Fruit fly (Drosophila melanogaster) whole organism, embryonic: ENCODE data around the gene Tfb4.

Source experiments
- CG12071 ChIP-seq: fragments of 200-800 bp; sonication (Bioruptor generic); optimal IDR thresholded peaks from 3 replicates; lab custom pipeline; 2018; ENCODE audit warnings: missing biosample characterization, mild to moderate bottlenecking, missing genetic modification characterization
- CG13624 ChIP-seq: fragments of 200-800 bp; sonication (Bioruptor generic); optimal IDR thresholded peaks from 2 replicates; lab custom pipeline; 2016; ENCODE audit warnings: missing biosample characterization, missing genetic modification characterization
- CG13894 ChIP-seq: fragments of 200-800 bp; sonication (Bioruptor generic); optimal IDR thresholded peaks from 3 replicates; lab custom pipeline; 2018; ENCODE audit warnings: missing biosample characterization, mild to moderate bottlenecking, missing genetic modification characterization, moderate library complexity
- CG14014 ChIP-seq: fragments of 200-800 bp; sonication (Bioruptor generic); IDR thresholded peaks from 2 replicates; pipeline ENCODE4 v1.3.6; 2022; ENCODE audit warnings: missing biosample characterization, missing genetic modification characterization
- CG14667 ChIP-seq: fragments of 200-800 bp; sonication (Bioruptor generic); IDR thresholded peaks from 2 replicates; pipeline ENCODE4 v1.3.6; 2022; ENCODE audit warnings: missing biosample characterization, missing genetic modification characterization
- CG15011 ChIP-seq: fragments of 200-800 bp; sonication (Bioruptor generic); optimal IDR thresholded peaks from 3 replicates; lab custom pipeline; 2018; ENCODE audit warnings: missing biosample characterization, mild to moderate bottlenecking, missing genetic modification characterization
- CG16813 ChIP-seq: fragments of 200-800 bp; sonication (Bioruptor generic); IDR thresholded peaks from 3 replicates; pipeline ENCODE4 v1.3.6; 2022; ENCODE audit warnings: missing biosample characterization, missing genetic modification characterization; ENCODE audit not compliant: partially characterized antibody
- CG17359 ChIP-seq: fragments of 200-800 bp; sonication (Bioruptor generic); optimal IDR thresholded peaks from 3 replicates; lab custom pipeline; 2018; ENCODE audit warnings: missing biosample characterization, mild to moderate bottlenecking, missing genetic modification characterization, moderate library complexity
- CG17361 ChIP-seq: fragments of 200-800 bp; sonication (Bioruptor generic); IDR thresholded peaks from 3 replicates; pipeline ENCODE4 v1.3.6; 2022; ENCODE audit warnings: missing biosample characterization, missing genetic modification characterization
- CG17912 ChIP-seq: fragments of 200-800 bp; sonication (Bioruptor generic); optimal IDR thresholded peaks from 2 replicates; lab custom pipeline; 2018; ENCODE audit warnings: missing biosample characterization, mild to moderate bottlenecking, missing genetic modification characterization
- CG1832 ChIP-seq: fragments of 200-800 bp; sonication (Bioruptor generic); optimal IDR thresholded peaks from 2 replicates; lab custom pipeline; 2017; ENCODE audit warnings: missing biosample characterization, mild to moderate bottlenecking, missing genetic modification characterization, inconsistent platforms
- CG18764 ChIP-seq: fragments of 200-800 bp; sonication (Bioruptor generic); optimal IDR thresholded peaks from 3 replicates; lab custom pipeline; 2016; ENCODE audit warnings: missing biosample characterization, missing genetic modification characterization
- CG31224 ChIP-seq: fragments of 200-800 bp; sonication (Bioruptor generic); IDR thresholded peaks from 2 replicates; pipeline ENCODE4 v1.3.6; 2022; ENCODE audit warnings: missing biosample characterization, missing genetic modification characterization
- CG32532 ChIP-seq: fragments of 200-800 bp; sonication (Bioruptor generic); IDR thresholded peaks from 2 replicates; pipeline ENCODE4 v1.3.6; 2022; ENCODE audit warnings: missing biosample characterization, missing genetic modification characterization
- CG3838 ChIP-seq: fragments of 200-800 bp; sonication (Bioruptor generic); optimal IDR thresholded peaks from 3 replicates; lab custom pipeline; 2016; ENCODE audit warnings: missing biosample characterization, missing genetic modification characterization
- CG4282 ChIP-seq: fragments of 200-800 bp; sonication (Bioruptor generic); optimal IDR thresholded peaks from 2 replicates; lab custom pipeline; 2016; ENCODE audit warnings: missing biosample characterization, missing genetic modification characterization
- CG8478 ChIP-seq: fragments of >200 bp; optimal IDR thresholded peaks from 2 replicates; lab custom pipeline; 2018
- D ChIP-seq, 2 experiments: fragments of 200-800 bp in 1 of 2; fragments of >200 bp in 1 of 2; sonication (Bioruptor generic) in 1 of 2; optimal IDR thresholded peaks; 2 replicates in 1 of 2; 3 replicates in 1 of 2; lab custom pipeline; 2017; ENCODE audit warnings: mild to moderate bottlenecking in 1 of 2, missing biosample characterization in 1 of 2, missing genetic modification characterization in 1 of 2, missing genetic modification reagents in 1 of 2
- Deaf1 ChIP-seq: fragments of 200-800 bp; optimal IDR thresholded peaks from 3 replicates; lab custom pipeline; 2019; ENCODE audit warnings: missing biosample characterization, mild to moderate bottlenecking, missing genetic modification characterization, moderate library complexity
- Dek ChIP-seq: fragments of 200-800 bp; sonication (Bioruptor generic); optimal IDR thresholded peaks from 3 replicates; lab custom pipeline; 2019; ENCODE audit warnings: missing biosample characterization, mild to moderate bottlenecking, missing genetic modification characterization, moderate library complexity
- Dll ChIP-seq: fragments of 200-800 bp; sonication (Bioruptor generic); IDR thresholded peaks from 4 replicates; pipeline ENCODE4 v1.3.6; 2022; ENCODE audit warnings: missing biosample characterization, missing genetic modification characterization; ENCODE audit not compliant: partially characterized antibody
- Elba2 ChIP-seq: fragments of 200-800 bp; sonication (Bioruptor generic); optimal IDR thresholded peaks from 3 replicates; lab custom pipeline; 2016; ENCODE audit warnings: missing biosample characterization, missing genetic modification characterization
- Fer2 ChIP-seq: fragments of 200-800 bp; sonication (Bioruptor generic); optimal IDR thresholded peaks from 2 replicates; lab custom pipeline; 2018; ENCODE audit warnings: missing biosample characterization, mild to moderate bottlenecking, missing genetic modification characterization, moderate library complexity
- Med ChIP-seq: fragments of 200-800 bp; sonication (Bioruptor generic); peaks from one replicate; lab custom pipeline; 2016; ENCODE audit warnings: missing biosample characterization, missing genetic modification characterization, mild to moderate bottlenecking, inconsistent platforms, moderate library complexity
- Mrtf ChIP-seq: fragments of 200-800 bp; sonication (Bioruptor generic); IDR thresholded peaks from 3 replicates; pipeline ENCODE4 v1.3.6; 2022; ENCODE audit warnings: missing biosample characterization, missing genetic modification characterization
- PHDP ChIP-seq: fragments of 200-800 bp; sonication (Bioruptor generic); optimal IDR thresholded peaks from 3 replicates; lab custom pipeline; 2018; ENCODE audit warnings: missing biosample characterization, mild to moderate bottlenecking, missing genetic modification characterization, moderate library complexity
- ap ChIP-seq: fragments of 200-800 bp; sonication (Bioruptor generic); IDR thresholded peaks from 2 replicates; pipeline ENCODE4 v1.3.6; 2022; ENCODE audit warnings: missing biosample characterization, missing genetic modification characterization
- bcd ChIP-seq: fragments of 200-800 bp; sonication (Bioruptor generic); optimal IDR thresholded peaks from 2 replicates; lab custom pipeline; 2017; ENCODE audit warnings: missing biosample characterization, mild to moderate bottlenecking, missing genetic modification characterization
- chn ChIP-seq: fragments of 200-800 bp; sonication (Bioruptor generic); optimal IDR thresholded peaks from 2 replicates; lab custom pipeline; 2016; ENCODE audit warnings: missing biosample characterization, missing genetic modification characterization
- dm ChIP-seq: fragments of 200-800 bp; sonication (Bioruptor generic); optimal IDR thresholded peaks from 3 replicates; lab custom pipeline; 2016; ENCODE audit warnings: missing biosample characterization, missing genetic modification characterization
- dmrt11E ChIP-seq: fragments of 200-800 bp; sonication (Bioruptor generic); optimal IDR thresholded peaks from 3 replicates; lab custom pipeline; 2018; ENCODE audit warnings: missing biosample characterization, mild to moderate bottlenecking, missing genetic modification characterization, moderate library complexity
- dysf ChIP-seq: fragments of 200-800 bp; sonication (Bioruptor generic); IDR thresholded peaks from 3 replicates; pipeline ENCODE4 v1.3.6; 2022; ENCODE audit warnings: missing biosample characterization, missing genetic modification characterization
- hkb ChIP-seq, 2 experiments: fragments of 200-800 bp in 1 of 2; fragments of >200 bp in 1 of 2; sonication (Bioruptor generic) in 1 of 2; IDR thresholded peaks in 1 of 2; optimal IDR thresholded peaks in 1 of 2; 2 replicates each; pipeline versions ENCODE4 v1.3.6 to Lab custom; 2017 to 2022; ENCODE audit warnings: missing biosample characterization in 1 of 2, missing genetic modification characterization in 1 of 2
- inv ChIP-seq: fragments of 200-800 bp; sonication (Bioruptor generic); IDR thresholded peaks from 2 replicates; pipeline ENCODE4 v1.3.6; 2022; ENCODE audit warnings: missing biosample characterization, missing genetic modification characterization; ENCODE audit not compliant: partially characterized antibody
- jigr1 ChIP-seq: fragments of 200-800 bp; sonication (Bioruptor generic); IDR thresholded peaks from 3 replicates; pipeline ENCODE4 v1.3.6; 2022; ENCODE audit warnings: missing biosample characterization, missing genetic modification characterization
- kni ChIP-seq: fragments of 200-800 bp; sonication (Bioruptor generic); optimal IDR thresholded peaks from 3 replicates; lab custom pipeline; 2017; ENCODE audit warnings: mild to moderate bottlenecking, missing biosample characterization, missing genetic modification reagents, missing genetic modification characterization
- lmd ChIP-seq: fragments of 200-800 bp; sonication (Bioruptor generic); IDR thresholded peaks from 2 replicates; pipeline ENCODE4 v1.3.6; 2022; ENCODE audit warnings: missing biosample characterization, missing genetic modification characterization
- nerfin-1 ChIP-seq: fragments of 200-800 bp; sonication (Bioruptor generic); optimal IDR thresholded peaks from 3 replicates; lab custom pipeline; 2019; ENCODE audit warnings: missing biosample characterization, mild to moderate bottlenecking, missing genetic modification characterization, moderate library complexity
- pita ChIP-seq: fragments of 200-800 bp; sonication (Bioruptor generic); optimal IDR thresholded peaks from 2 replicates; lab custom pipeline; 2017; ENCODE audit warnings: missing biosample characterization, mild to moderate bottlenecking, missing genetic modification characterization
- pum ChIP-seq: fragments of 200-800 bp; sonication (Bioruptor generic); optimal IDR thresholded peaks from 2 replicates; lab custom pipeline; 2016; ENCODE audit warnings: missing biosample characterization, missing genetic modification characterization
- sc ChIP-seq, 3 experiments: fragments of >200 bp in 2 of 3; fragments of 200-800 bp in 1 of 3; sonication (Bioruptor generic) in 1 of 3; optimal IDR thresholded peaks; 2 replicates in 2 of 3; 3 replicates in 1 of 3; lab custom pipeline; 2017; ENCODE audit warnings: mild to moderate bottlenecking in 1 of 3, missing biosample characterization in 1 of 3, missing genetic modification characterization in 1 of 3, missing genetic modification reagents in 1 of 3
- sim ChIP-seq: fragments of 200-800 bp; sonication (Bioruptor generic); IDR thresholded peaks from 2 replicates; pipeline ENCODE4 v1.3.6; 2022; ENCODE audit warnings: missing biosample characterization, missing genetic modification characterization
- slou ChIP-seq: fragments of 200-800 bp; sonication (Bioruptor generic); optimal IDR thresholded peaks from 3 replicates; lab custom pipeline; 2016; ENCODE audit warnings: missing biosample characterization, missing genetic modification characterization
- slp2 ChIP-seq: fragments of 200-800 bp; sonication (Bioruptor generic); optimal IDR thresholded peaks from 2 replicates; lab custom pipeline; 2016; ENCODE audit warnings: missing biosample characterization, missing genetic modification characterization
- ttk ChIP-seq: fragments of 200-800 bp; sonication (Bioruptor generic); IDR thresholded peaks from 2 replicates; pipeline ENCODE4 v2.1.2; 2022; ENCODE audit warnings: missing biosample characterization, missing genetic modification characterization
- wor ChIP-seq: fragments of 200-800 bp; sonication (Bioruptor generic); IDR thresholded peaks from 2 replicates; pipeline ENCODE4 v1.3.6; 2022; ENCODE audit warnings: missing biosample characterization, missing genetic modification characterization

The Tfb4 gene

dm6 chr2L:1144371-1145360, 5.8 kb downstream of the Tfb4 start (continued):
- 0 out of 2 replicates have a peak, but pooled peaks have one; percentile 8 for TF ChIP-seq ap (GFP tag; lab: Robert Waterston, UW)
- no peak for TF ChIP-seq dm (GFP tag; lab: Kevin White, UChicago)
- TF ChIP-seq CG13894 (tag; lab: Kevin White, UChicago) = peak; percentile 31
- TF ChIP-seq CG4282 (GFP tag; lab: Kevin White, UChicago) = no peak
- TF ChIP-seq Fer2 (tag; lab: Kevin White, UChicago) = no peak
- TF ChIP-seq CG17912 (GFP tag; lab: Kevin White, UChicago) = no peak
- peak; percentile 63 for TF ChIP-seq PHDP
- TF ChIP-seq slp2 (GFP tag; lab: Kevin White, UChicago) = no peak
- no peak for TF ChIP-seq kni (GFP tag; lab: Kevin White, UChicago)
- TF ChIP-seq CG12071 = peak; percentile 65
- peak; percentile 47 for TF ChIP-seq dmrt11E (tag; lab: Kevin White, UChicago)
- TF ChIP-seq sc (optimal IDR thresholded peaks at IDR 0.05; lab: Kevin White, UChicago) = no peak
- TF ChIP-seq sc (GFP tag; optimal IDR thresholded peaks at IDR 0.05; lab: Kevin White, UChicago) = peak; percentile 17
- peak; percentile 53 for TF ChIP-seq Dek (tag; lab: Kevin White, UChicago)
- TF ChIP-seq slou (GFP tag; lab: Kevin White, UChicago) = no peak
- TF ChIP-seq CG1832 (GFP tag; lab: Kevin White, UChicago) = no peak
- TF ChIP-seq ttk (GFP tag; lab: Robert Waterston, UW) = no peak
- 0 out of 2 replicates have a peak, but pooled peaks have one; percentile 40 for TF ChIP-seq CG14014 (GFP tag; lab: Robert Waterston, UW)
- TF ChIP-seq CG13624 = peak; percentile 35
- TF ChIP-seq CG8478 (lab: Kevin White, UChicago) = no peak
- TF ChIP-seq Deaf1 (tag; lab: Kevin White, UChicago) = peak; percentile 19
- no peak for TF ChIP-seq pita (GFP tag; lab: Kevin White, UChicago)
- no peak for TF ChIP-seq CG16813 (GFP tag; lab: Robert Waterston, UW)
- TF ChIP-seq Elba2 (GFP tag; lab: Kevin White, UChicago) = no peak
- TF ChIP-seq CG18764 = no peak
- TF ChIP-seq CG17361 = peak; percentile 51; the same call in 2 of the 3 replicates
- TF ChIP-seq dysf (GFP tag; lab: Robert Waterston, UW) = 0 out of 3 replicates have a peak, but pooled peaks have one; percentile 40
- no peak for TF ChIP-seq CG14667 (GFP tag; lab: Robert Waterston, UW)
- TF ChIP-seq wor = no peak
- TF ChIP-seq Med = peak; percentile 87
- no peak for TF ChIP-seq jigr1 (GFP tag; lab: Robert Waterston, UW)
- peak; percentile 35 for TF ChIP-seq chn (GFP tag; lab: Kevin White, UChicago)
- TF ChIP-seq Dll = no peak
- no peak for TF ChIP-seq CG15011 (GFP tag; lab: Kevin White, UChicago)
- peak; percentile 43; the same call in 1 of the 3 replicates for TF ChIP-seq Mrtf (GFP tag; lab: Robert Waterston, UW)
- peak; percentile 71 for TF ChIP-seq CG17359
- no peak for TF ChIP-seq D (optimal IDR thresholded peaks at IDR 0.05; lab: Kevin White, UChicago)
- peak; percentile 54 for TF ChIP-seq D (GFP tag; optimal IDR thresholded peaks at IDR 0.05; lab: Kevin White, UChicago)
- no peak for TF ChIP-seq CG3838 (GFP tag; lab: Kevin White, UChicago)
- TF ChIP-seq lmd (GFP tag; lab: Robert Waterston, UW) = peak; percentile 40
- no peak for TF ChIP-seq hkb (optimal IDR thresholded peaks at IDR 0.05; lab: Kevin White, UChicago)
- TF ChIP-seq hkb (GFP tag; IDR thresholded peaks at IDR 0.05; lab: Robert Waterston, UW) = peak; percentile 56
- peak; percentile 10 for TF ChIP-seq pum (GFP tag; lab: Kevin White, UChicago)
- 0 out of 2 replicates have a peak, but pooled peaks have one; percentile 18 for TF ChIP-seq CG32532
- TF ChIP-seq CG31224 (GFP tag; lab: Robert Waterston, UW) = 0 out of 2 replicates have a peak, but pooled peaks have one; percentile 23
- no peak for TF ChIP-seq inv
- TF ChIP-seq bcd = peak; percentile 53
- TF ChIP-seq sim (GFP tag; lab: Robert Waterston, UW) = peak; percentile 29; the same call in 1 of the 2 replicates
- peak; percentile 11 for TF ChIP-seq nerfin-1 (tag; lab: Kevin White, UChicago)
